Worm (Caenorhabditis elegans) whole organism, L2 larva: ENCODE data around the gene gop-1.

Experiments used
- mdl-1 ChIP-seq, 2 experiments: fragments of 150-350 bp in 1 of 2; sonication (generic microtip) in 1 of 2; optimal IDR thresholded peaks; 2 replicates each; lab custom pipeline; 2017; ENCODE audit warnings: missing biosample characterization in 2 of 2, missing genetic modification characterization in 2 of 2
- snpc-4 ChIP-seq: fragments of 150-350 bp; optimal IDR thresholded peaks from 2 replicates; lab custom pipeline; 2014; ENCODE audit warnings: missing biosample characterization, missing genetic modification characterization

DNA sequence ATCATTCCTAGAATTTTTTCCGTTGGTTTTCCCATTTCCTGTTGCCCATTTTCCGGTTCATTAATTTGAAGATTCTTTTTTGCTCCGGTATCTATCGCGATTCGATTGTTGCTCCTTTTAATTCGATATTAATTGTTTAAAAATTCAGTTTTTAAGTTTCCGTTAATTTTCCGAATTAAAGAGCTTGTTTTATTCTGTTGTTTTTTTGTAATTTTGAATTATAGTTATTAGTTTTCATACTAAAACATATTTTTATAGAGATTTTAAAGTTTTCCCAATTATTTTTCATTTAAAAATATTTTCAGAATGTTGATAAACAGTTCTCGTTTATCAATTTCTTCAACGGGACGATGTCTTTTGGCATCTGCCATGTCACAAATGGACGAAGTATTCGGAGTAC lies 19.9 kb upstream of the gop-1 start, which contains the start of gene mrps-26:
- TF ChIP-seq mdl-1 (tag; optimal IDR thresholded peaks at IDR 0.05; lab: Kevin White, UChicago) (no peak), snpc-4 (no peak)
